Fruit fly (Drosophila melanogaster) whole organism, embryonic: Measurements from ENCODE around the gene CG1824.
A peak's percentile ranks its signal among the peaks of the same experiment; 100 is the strongest.

ENCODE experiments used
- Blimp-1 ChIP-seq: fragments of 200-800 bp; sonication (Bioruptor generic); optimal IDR thresholded peaks from 3 replicates; lab custom pipeline; 2018; ENCODE audit warnings: missing biosample characterization, missing genetic modification characterization, mild to moderate bottlenecking, moderate library complexity, missing genetic modification reagents
- BtbVII ChIP-seq: fragments of 200-800 bp; sonication (Bioruptor generic); optimal IDR thresholded peaks from 3 replicates; lab custom pipeline; 2017; ENCODE audit warnings: missing biosample characterization, mild to moderate bottlenecking, missing genetic modification characterization
- C15 ChIP-seq: fragments of 200-800 bp; sonication (Bioruptor generic); IDR thresholded peaks from 3 replicates; pipeline ENCODE4 v1.3.6; 2022; ENCODE audit warnings: missing biosample characterization, missing genetic modification characterization
- CG10274 ChIP-seq: fragments of 200-800 bp; sonication (Bioruptor generic); optimal IDR thresholded peaks from 3 replicates; lab custom pipeline; 2017; ENCODE audit warnings: missing biosample characterization, mild to moderate bottlenecking, missing genetic modification characterization
- CG10366 ChIP-seq: fragments of 200-800 bp; sonication (Bioruptor generic); IDR thresholded peaks from 2 replicates; pipeline ENCODE4 v1.3.6; 2022; ENCODE audit warnings: missing biosample characterization, missing genetic modification characterization
- CG11504 ChIP-seq: fragments of 200-800 bp; sonication (Bioruptor generic); optimal IDR thresholded peaks from 3 replicates; lab custom pipeline; 2019; ENCODE audit warnings: missing biosample characterization, mild to moderate bottlenecking, missing genetic modification characterization, moderate library complexity
- CG13287 ChIP-seq: fragments of 200-800 bp; sonication (Bioruptor generic); IDR thresholded peaks from 2 replicates; pipeline ENCODE4 v1.3.6; 2022; ENCODE audit warnings: missing biosample characterization, missing genetic modification characterization; ENCODE audit not compliant: partially characterized antibody
- CG13424 ChIP-seq: fragments of 200-800 bp; sonication (Bioruptor generic); optimal IDR thresholded peaks from 2 replicates; lab custom pipeline; 2019; ENCODE audit warnings: missing biosample characterization, mild to moderate bottlenecking, missing genetic modification characterization, moderate library complexity
- CG14667 ChIP-seq: fragments of 200-800 bp; sonication (Bioruptor generic); IDR thresholded peaks from 2 replicates; pipeline ENCODE4 v1.3.6; 2022; ENCODE audit warnings: missing biosample characterization, missing genetic modification characterization
- CG16863 ChIP-seq: fragments of 200-800 bp; sonication (Bioruptor generic); optimal IDR thresholded peaks from 3 replicates; lab custom pipeline; 2016; ENCODE audit warnings: missing biosample characterization, missing genetic modification characterization
- CG17802 ChIP-seq: fragments of 200-800 bp; sonication (Bioruptor generic); optimal IDR thresholded peaks from 2 replicates; lab custom pipeline; 2018; ENCODE audit warnings: missing biosample characterization, mild to moderate bottlenecking, missing genetic modification characterization, moderate library complexity
- CG17829 ChIP-seq: fragments of 200-800 bp; optimal IDR thresholded peaks from 2 replicates; lab custom pipeline; 2019; ENCODE audit warnings: missing biosample characterization, mild to moderate bottlenecking, missing genetic modification characterization, moderate library complexity
- CG1832 ChIP-seq: fragments of 200-800 bp; sonication (Bioruptor generic); optimal IDR thresholded peaks from 2 replicates; lab custom pipeline; 2017; ENCODE audit warnings: missing biosample characterization, mild to moderate bottlenecking, missing genetic modification characterization, inconsistent platforms
- CG18764 ChIP-seq: fragments of 200-800 bp; sonication (Bioruptor generic); optimal IDR thresholded peaks from 3 replicates; lab custom pipeline; 2016; ENCODE audit warnings: missing biosample characterization, missing genetic modification characterization
- CG32767 ChIP-seq: fragments of 200-800 bp; sonication (Bioruptor generic); IDR thresholded peaks from 2 replicates; pipeline ENCODE4 v1.3.6; 2022; ENCODE audit warnings: missing biosample characterization, missing genetic modification characterization
- CG3726 ChIP-seq: fragments of 200-800 bp; sonication (Bioruptor generic); IDR thresholded peaks from 3 replicates; pipeline ENCODE4, ENCODE4 v1.3.6; 2022; ENCODE audit warnings: missing biosample characterization, missing genetic modification characterization
- CG4328 ChIP-seq: fragments of 200-800 bp; sonication (Bioruptor generic); optimal IDR thresholded peaks from 3 replicates; lab custom pipeline; 2017; ENCODE audit warnings: missing biosample characterization, missing genetic modification reagents, missing genetic modification characterization
- CG4730 ChIP-seq: fragments of 200-800 bp; sonication (Bioruptor generic); IDR thresholded peaks from 2 replicates; pipeline ENCODE4 v1.3.6; 2022; ENCODE audit warnings: missing biosample characterization, missing genetic modification characterization
- CG8388 ChIP-seq: fragments of 200-800 bp; sonication (Bioruptor generic); optimal IDR thresholded peaks from 2 replicates; lab custom pipeline; 2019; ENCODE audit warnings: missing biosample characterization, mild to moderate bottlenecking, missing genetic modification characterization, moderate library complexity
- CoRest ChIP-seq: fragments of 200-800 bp; sonication (Bioruptor generic); optimal IDR thresholded peaks from 3 replicates; lab custom pipeline; 2018; ENCODE audit warnings: missing biosample characterization, mild to moderate bottlenecking, missing genetic modification characterization, moderate library complexity
- ERR ChIP-seq: fragments of 200-800 bp; sonication (Bioruptor generic); optimal IDR thresholded peaks from 2 replicates; lab custom pipeline; 2016; ENCODE audit warnings: missing biosample characterization, missing genetic modification characterization
- Eip74EF ChIP-seq, 2 experiments: fragments of 200-800 bp in 1 of 2; fragments of >200 bp in 1 of 2; sonication (Bioruptor generic) in 1 of 2; optimal IDR thresholded peaks; 2 replicates each; lab custom pipeline; 2017 to 2019; ENCODE audit warnings: missing biosample characterization in 2 of 2, missing genetic modification characterization in 2 of 2, mild to moderate bottlenecking in 1 of 2, moderate library complexity in 1 of 2
- Ets65A ChIP-seq: fragments of 200-800 bp; sonication (Bioruptor generic); peaks from one replicate; lab custom pipeline; 2016; ENCODE audit warnings: missing biosample characterization, missing genetic modification characterization
- HLH3B ChIP-seq: fragments of 200-800 bp; sonication (Bioruptor generic); IDR thresholded peaks from 2 replicates; pipeline ENCODE4 v1.3.6; 2022; ENCODE audit warnings: missing biosample characterization, missing genetic modification characterization
- Hand ChIP-seq: fragments of 200-800 bp; sonication (Bioruptor generic); optimal IDR thresholded peaks from 2 replicates; lab custom pipeline; 2017; ENCODE audit warnings: mild to moderate bottlenecking, missing biosample characterization, missing genetic modification reagents, missing genetic modification characterization
- Hmr ChIP-seq: fragments of 200-800 bp; sonication (Bioruptor generic); optimal IDR thresholded peaks from 3 replicates; lab custom pipeline; 2017; ENCODE audit warnings: mild to moderate bottlenecking, missing biosample characterization, missing genetic modification reagents, missing genetic modification characterization
- Hr78 ChIP-seq, 2 experiments: fragments of 200-800 bp in 1 of 2; fragments of >200 bp in 1 of 2; sonication (Bioruptor generic) in 1 of 2; optimal IDR thresholded peaks; 2 replicates each; lab custom pipeline; 2017 to 2019; ENCODE audit warnings: missing biosample characterization in 2 of 2, missing genetic modification characterization in 2 of 2, mild to moderate bottlenecking in 1 of 2, moderate library complexity in 1 of 2
- Mad ChIP-seq: fragments of 200-800 bp; sonication (Bioruptor generic); optimal IDR thresholded peaks from 2 replicates; lab custom pipeline; 2016; ENCODE audit warnings: missing biosample characterization, missing genetic modification characterization
- Mes4 ChIP-seq: fragments of 200-800 bp; sonication (Bioruptor generic); optimal IDR thresholded peaks from 2 replicates; lab custom pipeline; 2016; ENCODE audit warnings: missing biosample characterization, missing genetic modification characterization
- Mrtf ChIP-seq: fragments of 200-800 bp; sonication (Bioruptor generic); IDR thresholded peaks from 3 replicates; pipeline ENCODE4 v1.3.6; 2022; ENCODE audit warnings: missing biosample characterization, missing genetic modification characterization
- Neu2 ChIP-seq: fragments of 200-800 bp; sonication (Bioruptor generic); optimal IDR thresholded peaks from 3 replicates; lab custom pipeline; 2016; ENCODE audit warnings: missing biosample characterization, missing genetic modification characterization, borderline replicate concordance
- Nf-YC ChIP-seq: fragments of 200-800 bp; optimal IDR thresholded peaks from 3 replicates; lab custom pipeline; 2019; ENCODE audit warnings: missing biosample characterization, mild to moderate bottlenecking, missing genetic modification characterization, moderate library complexity
- Rfx ChIP-seq: fragments of 200-800 bp; sonication (Bioruptor generic); IDR thresholded peaks from 2 replicates; pipeline ENCODE4 v1.3.6; 2022; ENCODE audit warnings: missing biosample characterization, missing genetic modification characterization
- Xrp1 ChIP-seq: fragments of 200-800 bp; sonication (Bioruptor generic); IDR thresholded peaks from 2 replicates; pipeline ENCODE4 v1.3.6; 2022; ENCODE audit warnings: missing biosample characterization, missing genetic modification characterization
- bab2 ChIP-seq: fragments of 200-800 bp; sonication (Bioruptor generic); optimal IDR thresholded peaks from 2 replicates; lab custom pipeline; 2016; ENCODE audit warnings: missing biosample characterization, missing genetic modification characterization
- bbx ChIP-seq: fragments of 200-800 bp; sonication (Bioruptor generic); IDR thresholded peaks from 2 replicates; pipeline ENCODE4 v1.3.6; 2022; ENCODE audit warnings: missing biosample characterization, missing genetic modification characterization; ENCODE audit not compliant: partially characterized antibody
- cas ChIP-seq: fragments of 200-800 bp; sonication (Bioruptor generic); IDR thresholded peaks from 2 replicates; pipeline ENCODE4 v1.3.6; 2022; ENCODE audit warnings: missing biosample characterization, missing genetic modification characterization
- en ChIP-seq: fragments of 200-800 bp; sonication (Bioruptor generic); optimal IDR thresholded peaks from 2 replicates; lab custom pipeline; 2016; ENCODE audit warnings: missing biosample characterization, missing genetic modification characterization
- eve ChIP-seq, 2 experiments: fragments of >200 bp; optimal IDR thresholded peaks; 2 replicates each; lab custom pipeline; 2017; ENCODE audit warnings: missing biosample characterization in 2 of 2, missing genetic modification characterization in 2 of 2
- ewg ChIP-seq: fragments of 200-800 bp; sonication (Bioruptor generic); optimal IDR thresholded peaks from 3 replicates; lab custom pipeline; 2017; ENCODE audit warnings: mild to moderate bottlenecking, missing biosample characterization, missing genetic modification reagents, missing genetic modification characterization
- gsb-n ChIP-seq: fragments of 200-800 bp; sonication (Bioruptor generic); optimal IDR thresholded peaks from 3 replicates; lab custom pipeline; 2018; ENCODE audit warnings: missing biosample characterization, mild to moderate bottlenecking, missing genetic modification characterization
- hth ChIP-seq: fragments of >200 bp; optimal IDR thresholded peaks from 2 replicates; lab custom pipeline; 2017; ENCODE audit warnings: inconsistent platforms
- kay ChIP-seq: fragments of 200-800 bp; sonication (Bioruptor generic); optimal IDR thresholded peaks from 2 replicates; lab custom pipeline; 2016; ENCODE audit warnings: missing biosample characterization, missing genetic modification characterization
- onecut ChIP-seq: fragments of 200-800 bp; sonication (Bioruptor generic); IDR thresholded peaks from 2 replicates; pipeline ENCODE4 v1.3.6; 2022; ENCODE audit warnings: missing biosample characterization, missing genetic modification characterization
- pan ChIP-seq, 4 experiments: fragments of >200 bp in 3 of 4; fragments of 200-800 bp in 1 of 4; sonication (Bioruptor generic) in 1 of 4; optimal IDR thresholded peaks in 3 of 4; IDR thresholded peaks in 1 of 4; 2 replicates each; pipeline versions ENCODE4 v1.3.6 to Lab custom; 2017 to 2022; ENCODE audit warnings: missing biosample characterization in 2 of 4, missing genetic modification characterization in 2 of 4, mixed read lengths in 1 of 4
- pfk ChIP-seq: fragments of 200-800 bp; sonication (Bioruptor generic); optimal IDR thresholded peaks from 2 replicates; lab custom pipeline; 2018; ENCODE audit warnings: missing biosample characterization, mild to moderate bottlenecking, missing genetic modification characterization, moderate library complexity
- prd ChIP-seq, 3 experiments: fragments of >200 bp in 2 of 3; fragments of 200-800 bp in 1 of 3; sonication (Bioruptor generic) in 1 of 3; optimal IDR thresholded peaks in 2 of 3; IDR thresholded peaks in 1 of 3; 2 replicates in 2 of 3; 3 replicates in 1 of 3; pipeline versions ENCODE4 v1.3.6 to Lab custom; 2017 to 2022; ENCODE audit warnings: missing biosample characterization in 1 of 3, missing genetic modification characterization in 1 of 3
- repo ChIP-seq: fragments of 200-800 bp; sonication (Bioruptor generic); optimal IDR thresholded peaks from 2 replicates; lab custom pipeline; 2016; ENCODE audit warnings: missing biosample characterization, missing genetic modification characterization
- slbo ChIP-seq: fragments of 200-800 bp; sonication (Bioruptor generic); IDR thresholded peaks from 2 replicates; pipeline ENCODE4 v1.3.6; 2022; ENCODE audit warnings: missing biosample characterization, missing genetic modification characterization

CG1824 gene

DNA sequence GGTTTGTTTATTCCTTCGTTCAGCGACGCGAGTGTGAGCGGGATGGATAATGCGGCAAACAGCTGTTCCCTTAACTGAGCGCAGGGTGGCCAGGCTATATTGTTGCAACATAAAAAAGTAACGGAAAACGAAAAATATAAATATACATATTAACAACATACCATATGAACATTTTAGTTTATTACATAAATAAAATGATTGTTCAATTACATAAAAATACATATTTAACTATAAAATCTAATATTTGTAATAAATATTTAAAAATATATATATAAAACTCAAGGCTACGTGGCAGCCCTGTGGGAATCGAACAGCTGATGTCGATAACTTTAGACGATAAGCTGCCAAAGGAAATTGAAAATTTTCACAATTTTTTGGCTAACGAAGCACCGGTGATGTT, 34.1 kb upstream of the CG1824 start, which contains the start of the genes Aven and CG2540 (continued):
- TF ChIP-seq CG17802 (tag; lab: Kevin White, UChicago) (peak; percentile 13), CG32767 (peak; percentile 52; the same call in 1 of the 2 replicates), eve (GFP tag; optimal IDR thresholded peaks at IDR 0.05; lab: Kevin White, UChicago) (no peak), C15 (no peak), CG10366 (GFP tag; lab: Robert Waterston, UW) (peak; percentile 49), Mrtf (GFP tag; lab: Robert Waterston, UW) (0 out of 3 replicates have a peak, but pooled peaks have one; percentile 30), Mad (no peak), CG4730 (GFP tag; lab: Robert Waterston, UW) (peak; percentile 36; the same call in 1 of the 2 replicates), CG13424 (tag; lab: Kevin White, UChicago) (peak; percentile 94), cas (no peak), CG14667 (GFP tag; lab: Robert Waterston, UW) (peak; percentile 42; the same call in 1 of the 2 replicates), CoRest (tag; lab: Kevin White, UChicago) (peak; percentile 92), Hmr (GFP tag; lab: Kevin White, UChicago) (peak; percentile 87), CG1832 (GFP tag; lab: Kevin White, UChicago) (no peak), Mes4 (no peak), CG13287 (GFP tag; lab: Robert Waterston, UW) (peak; percentile 42), BtbVII (peak; percentile 84), Neu2 (GFP tag; lab: Kevin White, UChicago) (no peak), HLH3B (GFP tag; lab: Robert Waterston, UW) (peak; percentile 45), ewg (GFP tag; lab: Kevin White, UChicago) (peak; percentile 61), hth (lab: Kevin White, UChicago) (no peak), Hr78 (GFP tag; optimal IDR thresholded peaks at IDR 0.05; lab: Kevin White, UChicago) (peak in 1 of 2 experiments; percentile 47), CG11504 (tag; lab: Kevin White, UChicago) (peak; percentile 89), CG18764 (GFP tag; lab: Kevin White, UChicago) (peak; percentile 55), pan (optimal IDR thresholded peaks at IDR 0.05; lab: Kevin White, UChicago) (no peak), pan (GFP tag; optimal IDR thresholded peaks at IDR 0.05 in 1 of 2, IDR thresholded peaks at IDR 0.05 in 1 of 2) (peak in 1 of 2 experiments; percentile 69), onecut (GFP tag; lab: Robert Waterston, UW) (peak; percentile 49; the same call in 1 of the 2 replicates), CG17829 (tag; lab: Kevin White, UChicago) (peak; percentile 92), Nf-YC (tag; lab: Kevin White, UChicago) (peak; percentile 86), kay (GFP tag; lab: Kevin White, UChicago) (peak; percentile 3), Blimp-1 (GFP tag; lab: Kevin White, UChicago) (peak; percentile 81), ERR (GFP tag; lab: Kevin White, UChicago) (no peak), CG8388 (GFP tag; lab: Kevin White, UChicago) (peak; percentile 80), CG4328 (GFP tag; lab: Kevin White, UChicago) (peak; percentile 87), repo (GFP tag; lab: Kevin White, UChicago) (no peak), Ets65A (GFP tag; lab: Kevin White, UChicago) (no peak), prd (optimal IDR thresholded peaks at IDR 0.05; lab: Kevin White, UChicago) (no peak), prd (GFP tag; IDR thresholded peaks at IDR 0.05; lab: Robert Waterston, UW) (peak; percentile 63), CG16863 (GFP tag; lab: Kevin White, UChicago) (no peak), Rfx (GFP tag; lab: Robert Waterston, UW) (peak; percentile 60; the same call in 1 of the 2 replicates), en (no peak), bab2 (GFP tag; lab: Kevin White, UChicago) (no peak), CG3726 (GFP tag; lab: Robert Waterston, UW) (no peak), Hand (GFP tag; lab: Kevin White, UChicago) (peak; percentile 80), CG10274 (GFP tag; lab: Kevin White, UChicago) (peak; percentile 35), gsb-n (tag; lab: Kevin White, UChicago) (peak; percentile 84), Xrp1 (GFP tag; lab: Robert Waterston, UW) (peak; percentile 84), bbx (GFP tag; lab: Robert Waterston, UW) (no peak), Eip74EF (GFP tag; optimal IDR thresholded peaks at IDR 0.05; lab: Kevin White, UChicago) (peak in 1 of 2 experiments; percentile 66), slbo (GFP tag; lab: Robert Waterston, UW) (peak; percentile 67), pfk (GFP tag; lab: Kevin White, UChicago) (no peak)
